Worm (Caenorhabditis elegans) whole organism, early embryonic: ENCODE measurements around the gene ceh-54.

Experiments
- B0310.2 ChIP-seq: sonication (generic microtip); optimal IDR thresholded peaks from 2 replicates; lab custom pipeline; 2016; ENCODE audit warnings: mild to moderate bottlenecking, missing genetic modification characterization, missing compliant biosample characterization
- F13C5.2 ChIP-seq: sonication (generic microtip); optimal IDR thresholded peaks from 2 replicates; lab custom pipeline; 2017; ENCODE audit warnings: mild to moderate bottlenecking, missing genetic modification characterization, inconsistent platforms, missing compliant biosample characterization
- aly-1 ChIP-seq: sonication (generic microtip); optimal IDR thresholded peaks from 2 replicates; lab custom pipeline; 2016; ENCODE audit warnings: missing genetic modification characterization, missing compliant biosample characterization
- ama-1 ChIP-seq: fragments of 150-350 bp; optimal IDR thresholded peaks from 2 replicates; lab custom pipeline; 2014
- ceh-13 ChIP-seq: fragments of 200-800 bp; sonication (Bioruptor generic); optimal IDR thresholded peaks from 2 replicates; lab custom pipeline; 2018; ENCODE audit warnings: mild to moderate bottlenecking, missing genetic modification characterization, missing compliant biosample characterization
- ceh-36 ChIP-seq: sonication (generic microtip); optimal IDR thresholded peaks from 2 replicates; lab custom pipeline; 2016; ENCODE audit warnings: missing genetic modification characterization, inconsistent platforms, missing compliant biosample characterization
- ets-7 ChIP-seq: sonication (generic microtip); optimal IDR thresholded peaks from 2 replicates; lab custom pipeline; 2016; ENCODE audit warnings: missing genotype, missing genetic modification characterization, missing compliant biosample characterization
- flt-1 ChIP-seq: fragments of 200-800 bp; sonication (Bioruptor generic); IDR thresholded peaks from 2 replicates; pipeline ENCODE4 v1.3.6; 2022; ENCODE audit warnings: missing genetic modification characterization, missing compliant biosample characterization
- hmbx-1 ChIP-seq: sonication (generic microtip); optimal IDR thresholded peaks from 2 replicates; lab custom pipeline; 2016; ENCODE audit warnings: mild to moderate bottlenecking, missing genetic modification characterization, missing compliant biosample characterization
- hmg-4 ChIP-seq: fragments of 200-800 bp; sonication (Bioruptor generic); optimal IDR thresholded peaks from 2 replicates; lab custom pipeline; 2018; ENCODE audit warnings: mild to moderate bottlenecking, missing genetic modification characterization, missing compliant biosample characterization
- hnd-1 ChIP-seq: sonication (generic microtip); optimal IDR thresholded peaks from 2 replicates; lab custom pipeline; 2016; ENCODE audit warnings: missing genetic modification characterization, missing compliant biosample characterization
- pes-1 ChIP-seq: fragments of 200-800 bp; sonication (Bioruptor generic); IDR thresholded peaks from 2 replicates; pipeline ENCODE4 v1.3.6; 2022; ENCODE audit warnings: missing genetic modification reagents, missing genetic modification characterization, missing compliant biosample characterization
- scrt-1 ChIP-seq: fragments of 200-800 bp; sonication (Bioruptor generic); IDR thresholded peaks from 2 replicates; pipeline ENCODE4 v1.3.6; 2022; ENCODE audit warnings: missing genetic modification characterization, missing compliant biosample characterization
- sea-1 ChIP-seq: fragments of 200-800 bp; sonication (Bioruptor generic); conservative IDR thresholded peaks from 2 replicates; pipeline ENCODE4 v1.3.6; 2022; ENCODE audit warnings: missing genetic modification characterization, missing compliant biosample characterization
- tbx-11 ChIP-seq: fragments of 200-800 bp; sonication (Bioruptor generic); IDR thresholded peaks from 2 replicates; pipeline ENCODE4 v1.3.6; 2022; ENCODE audit warnings: missing genetic modification characterization, missing compliant biosample characterization
- tbx-37 ChIP-seq: fragments of 200-800 bp; sonication (Bioruptor generic); conservative IDR thresholded peaks from 2 replicates; pipeline ENCODE4 v1.3.6; 2022; ENCODE audit warnings: missing genetic modification reagents, missing genetic modification characterization, missing compliant biosample characterization
- tra-4 ChIP-seq: sonication (generic microtip); optimal IDR thresholded peaks from 2 replicates; lab custom pipeline; 2017; ENCODE audit warnings: missing genetic modification characterization, missing compliant biosample characterization

ceh-54 gene

DNA sequence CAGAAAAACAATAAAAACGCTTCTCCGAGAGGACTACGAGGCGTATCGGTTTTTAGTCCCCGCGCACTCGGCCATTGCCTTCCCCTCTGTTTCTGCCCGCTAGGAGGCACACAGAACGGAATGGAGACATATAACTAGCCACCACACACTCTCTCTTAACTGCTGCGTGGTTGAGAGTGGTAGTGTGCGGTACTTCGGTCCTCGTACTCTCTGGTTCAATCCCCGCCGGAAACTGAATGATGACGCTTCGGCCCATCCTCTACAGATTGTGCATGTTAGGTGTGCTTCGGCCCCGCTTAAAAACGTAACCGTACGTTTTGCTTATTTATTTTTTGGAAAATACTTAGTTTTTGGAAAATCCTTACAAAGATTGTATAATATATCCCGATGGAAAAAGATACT lies 13.6 kb upstream of the ceh-54 start, which contains the start of gene T13C5.6:
Gene T13C5.6, minus strand, starts transcription at position 1 of the 402 bp plus-strand sequence.
- peak; percentile 85 for TF ChIP-seq hmbx-1 (tag; lab: Kevin White, UChicago)
- peak; percentile 98 for TF ChIP-seq sea-1 (GFP tag; lab: Robert Waterston, UW)
- peak; percentile 95 for TF ChIP-seq hnd-1
- TF ChIP-seq tra-4 (tag; lab: Kevin White, UChicago) = peak; percentile 95
- peak; percentile 95 for TF ChIP-seq flt-1 (GFP tag; lab: Robert Waterston, UW)
- peak; percentile 93 for TF ChIP-seq ceh-13
- TF ChIP-seq ceh-36 = peak; percentile 93
- TF ChIP-seq aly-1 (tag; lab: Kevin White, UChicago) = peak; percentile 98
- peak; percentile 100 for TF ChIP-seq hmg-4 (GFP tag; lab: Kevin White, UChicago)
- peak; percentile 98 for TF ChIP-seq tbx-37 (GFP tag; lab: Robert Waterston, UW)
- TF ChIP-seq tbx-11 (GFP tag; lab: Robert Waterston, UW) = peak; percentile 97
- TF ChIP-seq scrt-1 = peak; percentile 94
- TF ChIP-seq pes-1 = peak; percentile 98
- TF ChIP-seq ama-1 = peak; percentile 58
- peak; percentile 96 for TF ChIP-seq ets-7
- TF ChIP-seq B0310.2 = peak; percentile 96
- TF ChIP-seq F13C5.2 (tag; lab: Kevin White, UChicago) = peak; percentile 99

DNA sequence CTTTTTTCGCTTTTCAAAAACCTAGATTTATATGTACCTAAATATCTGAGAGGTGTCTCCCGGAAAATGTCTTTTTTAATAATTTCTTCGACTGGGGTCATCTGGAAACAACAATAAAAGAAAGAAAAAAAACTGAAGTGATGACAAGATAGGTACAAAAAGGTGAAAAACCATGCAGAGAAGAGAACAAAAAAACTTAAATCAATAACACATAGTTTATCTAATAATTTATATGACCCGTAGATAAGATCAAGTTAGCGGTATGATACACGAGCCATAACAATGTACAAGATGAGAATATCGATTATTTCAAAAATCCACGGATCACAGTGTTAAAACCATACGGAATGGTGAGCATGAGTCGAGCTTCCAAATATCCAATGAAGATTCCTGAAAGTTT lies 12.3 kb upstream of the ceh-54 start, which contains the start of gene mtp-18:
Gene mtp-18, minus strand, starts transcription at position 101 of the 400 bp plus-strand sequence.
- TF ChIP-seq scrt-1 = no peak
- no peak for TF ChIP-seq hmg-4 (GFP tag; lab: Kevin White, UChicago)
- TF ChIP-seq pes-1 = no peak
- no peak for TF ChIP-seq tbx-11 (GFP tag; lab: Robert Waterston, UW)
- TF ChIP-seq flt-1 (GFP tag; lab: Robert Waterston, UW) = no peak
- no peak for TF ChIP-seq B0310.2
- TF ChIP-seq aly-1 (tag; lab: Kevin White, UChicago) = no peak
- TF ChIP-seq sea-1 (GFP tag; lab: Robert Waterston, UW) = no peak
- TF ChIP-seq ets-7 = no peak
- no peak for TF ChIP-seq ama-1
- no peak for TF ChIP-seq hmbx-1 (tag; lab: Kevin White, UChicago)

DNA sequence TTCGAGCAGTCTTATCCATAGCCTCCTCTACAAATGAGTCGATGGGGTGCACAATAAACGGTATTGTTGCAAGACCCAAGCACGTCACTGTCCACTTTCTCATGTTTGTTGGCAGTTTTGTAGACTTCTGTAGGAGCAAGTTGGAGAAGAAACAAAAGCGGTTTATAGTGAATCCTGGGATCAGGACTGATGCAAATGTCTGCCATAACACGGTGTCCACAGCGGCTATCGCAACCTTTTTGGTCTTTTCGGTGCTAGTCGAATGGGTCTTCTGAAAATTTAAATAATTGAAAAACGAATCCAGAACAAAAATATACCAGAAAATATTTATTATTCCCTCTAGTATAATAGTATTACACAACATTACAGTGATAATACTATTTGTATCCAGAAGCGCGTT lies 11.3 kb upstream of the ceh-54 start:
- no peak for TF ChIP-seq hnd-1
- no peak for TF ChIP-seq hmg-4 (GFP tag; lab: Kevin White, UChicago)
- no peak for TF ChIP-seq ceh-13
- TF ChIP-seq tra-4 (tag; lab: Kevin White, UChicago) = no peak
- TF ChIP-seq B0310.2 = no peak
- TF ChIP-seq hmbx-1 (tag; lab: Kevin White, UChicago) = no peak
- TF ChIP-seq aly-1 (tag; lab: Kevin White, UChicago) = no peak
- no peak for TF ChIP-seq ets-7
- no peak for TF ChIP-seq flt-1 (GFP tag; lab: Robert Waterston, UW)
- no peak for TF ChIP-seq pes-1
- TF ChIP-seq ceh-36 = no peak
- TF ChIP-seq tbx-37 (GFP tag; lab: Robert Waterston, UW) = no peak
- TF ChIP-seq F13C5.2 (tag; lab: Kevin White, UChicago) = no peak
- no peak for TF ChIP-seq scrt-1
- TF ChIP-seq tbx-11 (GFP tag; lab: Robert Waterston, UW) = no peak
- TF ChIP-seq ama-1 = no peak
- no peak for TF ChIP-seq sea-1 (GFP tag; lab: Robert Waterston, UW)

DNA sequence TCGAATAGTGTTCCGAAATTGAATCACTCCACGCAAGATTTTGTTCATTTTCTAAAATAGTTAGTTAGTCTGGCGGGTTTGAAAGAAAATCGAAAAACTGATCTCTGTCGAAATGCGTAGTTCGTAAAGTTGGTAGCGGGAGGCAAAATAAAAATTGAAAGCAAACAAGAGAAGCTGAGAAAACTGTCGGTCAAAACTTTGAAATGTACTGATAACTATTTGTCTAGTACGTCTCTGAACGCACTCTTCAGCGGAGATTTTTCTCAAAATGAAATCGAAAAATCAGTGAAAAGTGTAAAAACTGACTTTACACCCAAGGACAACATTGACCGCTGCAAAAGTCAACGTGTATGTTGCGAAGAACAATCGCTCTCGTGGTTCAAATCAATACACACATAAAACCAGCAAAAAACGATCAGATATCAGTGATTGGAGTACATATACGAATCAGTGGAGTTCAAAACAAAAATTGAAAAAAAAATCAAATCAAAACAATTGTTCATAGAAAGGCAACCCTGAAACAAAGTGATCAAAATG lies 10.7 kb upstream of the ceh-54 start, which contains the start of gene bca-1:
Gene bca-1, minus strand, starts transcription at position 51 of the 537 bp plus-strand sequence.
- TF ChIP-seq hnd-1 (no peak), ceh-13 (no peak), hmg-4 (GFP tag; lab: Kevin White, UChicago) (no peak), ets-7 (no peak), hmbx-1 (tag; lab: Kevin White, UChicago) (no peak), tra-4 (tag; lab: Kevin White, UChicago) (no peak), ceh-36 (no peak), scrt-1 (no peak)

DNA sequence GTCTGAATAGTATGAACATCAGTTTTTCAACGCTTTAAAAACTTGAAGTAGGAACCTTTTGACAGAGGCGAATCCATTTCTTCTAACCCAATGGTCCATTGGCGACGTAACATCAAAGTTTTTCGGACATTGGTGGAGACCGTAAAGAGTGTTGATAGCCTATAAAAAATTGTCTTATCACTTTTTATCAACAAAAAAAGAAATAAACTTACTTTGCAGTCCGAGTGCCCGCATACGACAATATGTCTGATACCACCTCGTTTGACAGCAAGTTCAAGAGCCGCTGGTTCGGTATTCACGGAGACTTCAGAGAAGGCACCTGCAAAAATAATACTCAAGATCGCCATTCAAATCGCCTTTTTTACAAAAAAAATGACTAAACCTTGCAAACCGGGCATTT lies 9.3 kb upstream of the ceh-54 start:
- no peak for TF ChIP-seq F13C5.2 (tag; lab: Kevin White, UChicago)
- no peak for TF ChIP-seq hnd-1
- no peak for TF ChIP-seq ceh-13
- no peak for TF ChIP-seq B0310.2
- no peak for TF ChIP-seq hmg-4 (GFP tag; lab: Kevin White, UChicago)
- no peak for TF ChIP-seq flt-1 (GFP tag; lab: Robert Waterston, UW)
- TF ChIP-seq ets-7 = no peak
- TF ChIP-seq scrt-1 = no peak
- no peak for TF ChIP-seq aly-1 (tag; lab: Kevin White, UChicago)
- TF ChIP-seq tra-4 (tag; lab: Kevin White, UChicago) = no peak
- TF ChIP-seq sea-1 (GFP tag; lab: Robert Waterston, UW) = no peak

DNA sequence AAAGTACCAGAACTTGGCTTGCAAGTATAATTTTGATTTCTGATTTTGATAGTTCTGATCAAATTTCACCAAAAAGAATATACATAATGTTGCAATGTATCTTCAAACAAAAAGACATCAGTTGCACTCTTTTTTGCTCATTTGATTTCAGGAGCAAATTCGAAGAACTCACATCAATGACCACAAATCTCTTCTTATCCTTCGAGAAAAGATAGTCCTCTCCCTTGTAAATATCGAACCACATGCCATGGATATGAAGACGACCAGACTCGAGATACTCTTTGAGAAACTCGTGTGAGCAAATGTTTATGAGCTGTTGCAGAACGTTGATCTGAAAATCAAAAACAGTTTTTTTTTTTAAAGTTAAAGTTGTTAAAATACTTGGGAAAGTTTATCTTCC lies 8.8 kb upstream of the ceh-54 start:
- TF ChIP-seq ama-1 (no peak), hmbx-1 (tag; lab: Kevin White, UChicago) (no peak), ets-7 (no peak), scrt-1 (no peak), hnd-1 (no peak), ceh-36 (no peak), tra-4 (tag; lab: Kevin White, UChicago) (no peak), hmg-4 (GFP tag; lab: Kevin White, UChicago) (no peak), flt-1 (GFP tag; lab: Robert Waterston, UW) (no peak), ceh-13 (no peak), tbx-11 (GFP tag; lab: Robert Waterston, UW) (no peak)

DNA sequence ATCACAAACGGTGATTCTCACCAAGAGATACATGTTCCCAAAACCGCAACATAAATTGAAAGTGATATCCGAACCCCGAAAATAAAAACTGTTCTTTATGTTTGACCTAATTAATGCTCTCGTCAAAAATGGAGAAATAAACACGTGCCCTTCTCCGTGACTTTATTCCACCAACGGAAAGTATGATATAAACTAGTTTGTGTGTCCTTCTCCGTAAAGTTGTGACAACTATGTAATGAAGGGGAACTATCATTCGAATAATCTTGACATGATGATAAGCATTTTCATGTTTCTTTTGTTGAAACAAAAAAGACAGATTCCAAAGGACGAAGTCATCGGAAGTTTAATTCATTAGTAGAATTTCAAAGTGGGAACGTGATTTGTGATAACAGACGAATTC lies 7.5 kb upstream of the ceh-54 start:
- TF ChIP-seq scrt-1 = no peak
- no peak for TF ChIP-seq flt-1 (GFP tag; lab: Robert Waterston, UW)
- TF ChIP-seq ceh-13 = no peak
- no peak for TF ChIP-seq tbx-11 (GFP tag; lab: Robert Waterston, UW)
- TF ChIP-seq sea-1 (GFP tag; lab: Robert Waterston, UW) = no peak

DNA sequence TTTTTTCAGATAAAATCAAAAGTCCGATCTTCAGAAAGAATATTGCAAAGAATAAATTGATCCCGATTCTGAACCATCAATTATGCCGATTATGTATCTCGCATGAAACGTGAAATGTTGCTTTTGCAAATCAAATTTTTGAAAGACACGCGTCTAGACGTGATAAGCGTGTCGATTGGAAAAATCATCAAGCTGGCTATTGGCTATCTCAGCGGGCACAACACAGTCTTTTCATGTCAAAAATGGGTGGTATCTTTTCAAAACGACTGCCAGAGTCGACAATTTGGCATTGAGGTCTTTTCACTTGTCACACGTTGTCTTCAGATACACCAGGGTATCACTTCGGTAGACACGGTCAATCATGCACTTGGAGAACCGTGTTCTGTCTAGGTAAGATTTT lies 2.6 kb upstream of the ceh-54 start, which contains the start of gene daf-9:
Gene daf-9, plus strand, starts transcription at position 301 of the 400 bp plus-strand sequence.
- no peak for TF ChIP-seq sea-1 (GFP tag; lab: Robert Waterston, UW)
- no peak for TF ChIP-seq flt-1 (GFP tag; lab: Robert Waterston, UW)
- no peak for TF ChIP-seq B0310.2
- no peak for TF ChIP-seq ceh-13
- no peak for TF ChIP-seq tbx-11 (GFP tag; lab: Robert Waterston, UW)
- no peak for TF ChIP-seq hmg-4 (GFP tag; lab: Kevin White, UChicago)
- TF ChIP-seq hmbx-1 (tag; lab: Kevin White, UChicago) = no peak
- TF ChIP-seq F13C5.2 (tag; lab: Kevin White, UChicago) = no peak
- no peak for TF ChIP-seq ceh-36
- no peak for TF ChIP-seq aly-1 (tag; lab: Kevin White, UChicago)
- no peak for TF ChIP-seq pes-1
- TF ChIP-seq scrt-1 = no peak
- no peak for TF ChIP-seq ama-1
- TF ChIP-seq tbx-37 (GFP tag; lab: Robert Waterston, UW) = no peak
- no peak for TF ChIP-seq tra-4 (tag; lab: Kevin White, UChicago)
- TF ChIP-seq ets-7 = no peak
- TF ChIP-seq hnd-1 = no peak
